Fruit fly (Drosophila melanogaster) whole organism, embryonic: ENCODE results near the gene rdhB.

ENCODE experiments used
- BtbVII ChIP-seq: fragments of 200-800 bp; sonication (Bioruptor generic); optimal IDR thresholded peaks from 3 replicates; lab custom pipeline; 2017; ENCODE audit warnings: missing biosample characterization, mild to moderate bottlenecking, missing genetic modification characterization
- CG11398 ChIP-seq: fragments of 200-800 bp; sonication (Bioruptor generic); optimal IDR thresholded peaks from 2 replicates; lab custom pipeline; 2016; ENCODE audit warnings: missing biosample characterization, missing genetic modification characterization
- CG11504 ChIP-seq: fragments of 200-800 bp; sonication (Bioruptor generic); optimal IDR thresholded peaks from 3 replicates; lab custom pipeline; 2019; ENCODE audit warnings: missing biosample characterization, mild to moderate bottlenecking, missing genetic modification characterization, moderate library complexity
- CG12219 ChIP-seq: fragments of 200-800 bp; sonication (Bioruptor generic); optimal IDR thresholded peaks from 3 replicates; lab custom pipeline; 2018; ENCODE audit warnings: missing biosample characterization, mild to moderate bottlenecking, missing genetic modification characterization
- CG1233 ChIP-seq: fragments of 200-800 bp; sonication (Bioruptor generic); optimal IDR thresholded peaks from 4 replicates; lab custom pipeline; 2018; ENCODE audit warnings: missing biosample characterization, mild to moderate bottlenecking, missing genetic modification characterization
- CG13287 ChIP-seq: fragments of 200-800 bp; sonication (Bioruptor generic); IDR thresholded peaks from 2 replicates; pipeline ENCODE4 v1.3.6; 2022; ENCODE audit warnings: missing biosample characterization, missing genetic modification characterization; ENCODE audit not compliant: partially characterized antibody
- CG17328 ChIP-seq: fragments of 200-800 bp; sonication (Bioruptor generic); IDR thresholded peaks from 2 replicates; pipeline ENCODE4 v1.3.6; 2022; ENCODE audit warnings: missing biosample characterization, missing genetic modification characterization
- CG2116 ChIP-seq: fragments of 200-800 bp; sonication (Bioruptor generic); optimal IDR thresholded peaks from 3 replicates; lab custom pipeline; 2018; ENCODE audit warnings: missing biosample characterization, mild to moderate bottlenecking, missing genetic modification characterization
- CG2129 ChIP-seq: fragments of 200-800 bp; sonication (Bioruptor generic); IDR thresholded peaks from 2 replicates; pipeline ENCODE4 v1.3.6; 2022; ENCODE audit warnings: missing biosample characterization, missing genetic modification characterization; ENCODE audit not compliant: partially characterized antibody
- CG31365 ChIP-seq: fragments of 200-800 bp; sonication (Bioruptor generic); optimal IDR thresholded peaks from 2 replicates; lab custom pipeline; 2018; ENCODE audit warnings: missing biosample characterization, mild to moderate bottlenecking, missing genetic modification characterization
- CG33213 ChIP-seq: fragments of 200-800 bp; sonication (Bioruptor generic); optimal IDR thresholded peaks from 3 replicates; lab custom pipeline; 2016; ENCODE audit warnings: missing biosample characterization, missing genetic modification characterization
- CG33557 ChIP-seq: fragments of 200-800 bp; sonication (Bioruptor generic); optimal IDR thresholded peaks from 2 replicates; lab custom pipeline; 2019; ENCODE audit warnings: missing biosample characterization, mild to moderate bottlenecking, missing genetic modification characterization, moderate library complexity
- CG34376 ChIP-seq: fragments of 200-800 bp; sonication (Bioruptor generic); optimal IDR thresholded peaks from 2 replicates; lab custom pipeline; 2018; ENCODE audit warnings: missing biosample characterization, mild to moderate bottlenecking, missing genetic modification characterization
- CG42726 ChIP-seq: fragments of 200-800 bp; sonication (Bioruptor generic); IDR thresholded peaks from 2 replicates; pipeline ENCODE4 v1.3.6; 2022; ENCODE audit warnings: missing biosample characterization, missing genetic modification characterization; ENCODE audit not compliant: partially characterized antibody
- CG6272 ChIP-seq: fragments of 200-800 bp; sonication (Bioruptor generic); IDR thresholded peaks from 2 replicates; pipeline ENCODE4 v1.3.6; 2022; ENCODE audit warnings: missing biosample characterization, missing genetic modification characterization
- CG6791 ChIP-seq: fragments of 200-800 bp; sonication (Bioruptor generic); IDR thresholded peaks from 3 replicates; pipeline ENCODE4 v1.3.6; 2022; ENCODE audit warnings: missing biosample characterization, missing genetic modification characterization; ENCODE audit not compliant: partially characterized antibody
- CG7963 ChIP-seq: fragments of 200-800 bp; sonication (Bioruptor generic); IDR thresholded peaks from 3 replicates; pipeline ENCODE4 v1.3.6; 2022; ENCODE audit warnings: missing biosample characterization, missing genetic modification characterization; ENCODE audit not compliant: partially characterized antibody
- CG8290 ChIP-seq, 3 experiments: fragments of 200-800 bp; sonication (Bioruptor generic); optimal IDR thresholded peaks; 2 replicates each; lab custom pipeline; 2016 to 2019; ENCODE audit warnings: missing biosample characterization in 3 of 3, missing genetic modification characterization in 3 of 3, mild to moderate bottlenecking in 2 of 3, moderate library complexity in 1 of 3
- Dfd ChIP-seq, 2 experiments: fragments of >200 bp; optimal IDR thresholded peaks; 2 replicates each; lab custom pipeline; 2017; ENCODE audit warnings: missing biosample characterization in 2 of 2, missing genetic modification characterization in 2 of 2
- Doc3 ChIP-seq: fragments of 200-800 bp; sonication (Bioruptor generic); IDR thresholded peaks from 3 replicates; pipeline ENCODE4 v1.3.6; 2022; ENCODE audit warnings: missing biosample characterization, missing genetic modification characterization; ENCODE audit not compliant: partially characterized antibody
- Eip74EF ChIP-seq, 2 experiments: fragments of 200-800 bp in 1 of 2; fragments of >200 bp in 1 of 2; sonication (Bioruptor generic) in 1 of 2; optimal IDR thresholded peaks; 2 replicates each; lab custom pipeline; 2017 to 2019; ENCODE audit warnings: missing biosample characterization in 2 of 2, missing genetic modification characterization in 2 of 2, mild to moderate bottlenecking in 1 of 2, moderate library complexity in 1 of 2
- HLH4C ChIP-seq: fragments of 200-800 bp; sonication (Bioruptor generic); IDR thresholded peaks from 3 replicates; pipeline ENCODE4 v1.3.6; 2022; ENCODE audit warnings: missing biosample characterization, missing genetic modification characterization; ENCODE audit not compliant: partially characterized antibody
- HmgZ ChIP-seq: fragments of 200-800 bp; sonication (Bioruptor generic); optimal IDR thresholded peaks from 2 replicates; lab custom pipeline; 2018; ENCODE audit warnings: missing biosample characterization, mild to moderate bottlenecking, missing genetic modification characterization
- Med ChIP-seq: fragments of 200-800 bp; sonication (Bioruptor generic); peaks from one replicate; lab custom pipeline; 2016; ENCODE audit warnings: missing biosample characterization, missing genetic modification characterization, mild to moderate bottlenecking, inconsistent platforms, moderate library complexity
- Stat92E ChIP-seq, 3 experiments: fragments of >200 bp in 2 of 3; fragments of 200-800 bp in 1 of 3; sonication (Bioruptor generic) in 1 of 3; optimal IDR thresholded peaks; 2 replicates each; lab custom pipeline; 2017 to 2019; ENCODE audit warnings: missing biosample characterization in 3 of 3, missing genetic modification characterization in 3 of 3, mild to moderate bottlenecking in 1 of 3, moderate library complexity in 1 of 3
- amos ChIP-seq: fragments of 200-800 bp; sonication (Bioruptor generic); IDR thresholded peaks from 2 replicates; pipeline ENCODE4 v1.3.6; 2022; ENCODE audit warnings: missing biosample characterization, missing genetic modification characterization; ENCODE audit not compliant: partially characterized antibody
- bbx ChIP-seq: fragments of 200-800 bp; sonication (Bioruptor generic); IDR thresholded peaks from 2 replicates; pipeline ENCODE4 v1.3.6; 2022; ENCODE audit warnings: missing biosample characterization, missing genetic modification characterization; ENCODE audit not compliant: partially characterized antibody
- cg ChIP-seq: fragments of 200-800 bp; sonication (Bioruptor generic); optimal IDR thresholded peaks from 3 replicates; lab custom pipeline; 2019; ENCODE audit warnings: missing biosample characterization, mild to moderate bottlenecking, missing genetic modification characterization, moderate library complexity
- corto ChIP-seq: fragments of 200-800 bp; sonication (Bioruptor generic); optimal IDR thresholded peaks from 2 replicates; lab custom pipeline; 2016; ENCODE audit warnings: missing biosample characterization, mild to moderate bottlenecking, missing genetic modification characterization, moderate library complexity
- cwo ChIP-seq: fragments of 200-800 bp; sonication (Bioruptor generic); optimal IDR thresholded peaks from 3 replicates; lab custom pipeline; 2017; ENCODE audit warnings: missing biosample characterization, missing genetic modification characterization, mild to moderate bottlenecking, moderate library complexity, missing genetic modification reagents
- dpn ChIP-seq, 2 experiments: fragments of 200-800 bp; sonication (Bioruptor generic); optimal IDR thresholded peaks; 3 replicates each; lab custom pipeline; 2016; ENCODE audit warnings: missing biosample characterization in 2 of 2, missing genetic modification characterization in 2 of 2
- ems ChIP-seq: fragments of 200-800 bp; sonication (Bioruptor generic); optimal IDR thresholded peaks from 3 replicates; lab custom pipeline; 2016; ENCODE audit warnings: missing biosample characterization, missing genetic modification characterization
- exex ChIP-seq: fragments of 200-800 bp; sonication (Bioruptor generic); optimal IDR thresholded peaks from 4 replicates; lab custom pipeline; 2018; ENCODE audit warnings: missing biosample characterization, mild to moderate bottlenecking, missing genetic modification characterization, moderate library complexity
- ftz-f1 ChIP-seq: fragments of 200-800 bp; sonication (Bioruptor generic); optimal IDR thresholded peaks from 2 replicates; lab custom pipeline; 2016; ENCODE audit warnings: missing biosample characterization, missing genetic modification characterization
- hb ChIP-seq: fragments of 200-800 bp; sonication (Bioruptor generic); IDR thresholded peaks from 3 replicates; pipeline ENCODE4 v1.3.6; 2022; ENCODE audit warnings: missing biosample characterization, missing genetic modification characterization; ENCODE audit not compliant: partially characterized antibody
- klu ChIP-seq: fragments of 200-800 bp; sonication (Bioruptor generic); IDR thresholded peaks from 2 replicates; pipeline ENCODE4 v1.3.6; 2022; ENCODE audit warnings: missing biosample characterization, missing genetic modification characterization
- knrl ChIP-seq: fragments of 200-800 bp; sonication (Bioruptor generic); IDR thresholded peaks from 3 replicates; pipeline ENCODE4 v1.3.6; 2022; ENCODE audit warnings: missing biosample characterization, missing genetic modification characterization; ENCODE audit not compliant: partially characterized antibody
- mld ChIP-seq: fragments of 200-800 bp; sonication (Bioruptor generic); IDR thresholded peaks from 3 replicates; pipeline ENCODE4 v1.3.6; 2022; ENCODE audit warnings: missing biosample characterization, missing genetic modification characterization; ENCODE audit not compliant: partially characterized antibody
- nmo ChIP-seq: fragments of 200-800 bp; sonication (Bioruptor generic); optimal IDR thresholded peaks from 2 replicates; lab custom pipeline; 2018; ENCODE audit warnings: missing biosample characterization, mild to moderate bottlenecking, missing genetic modification characterization, moderate library complexity
- sens ChIP-seq: fragments of 200-800 bp; sonication (Bioruptor generic); peaks from one replicate; lab custom pipeline; 2016; ENCODE audit warnings: missing biosample characterization, missing genetic modification characterization
- tna ChIP-seq: fragments of 200-800 bp; sonication (Bioruptor generic); IDR thresholded peaks from 2 replicates; pipeline ENCODE4 v1.3.6; 2022; ENCODE audit warnings: missing biosample characterization, missing genetic modification characterization; ENCODE audit not compliant: partially characterized antibody
- unc-4 ChIP-seq: fragments of 200-800 bp; sonication (Bioruptor generic); IDR thresholded peaks from 2 replicates; pipeline ENCODE4 v1.3.6; 2022; ENCODE audit warnings: missing biosample characterization, missing genetic modification characterization; ENCODE audit not compliant: partially characterized antibody
- vnd ChIP-seq: fragments of 200-800 bp; sonication (Bioruptor generic); IDR thresholded peaks from 3 replicates; pipeline ENCODE4 v1.3.6; 2022; ENCODE audit warnings: missing biosample characterization, missing genetic modification characterization; ENCODE audit not compliant: partially characterized antibody
- yki ChIP-seq: fragments of >200 bp; optimal IDR thresholded peaks from 3 replicates; lab custom pipeline; 2018

Gene rdhB

dm6 chr3R:22396238-22396772, 44.8 kb downstream of the rdhB start (continued):
- TF ChIP-seq CG33213 (GFP tag; lab: Kevin White, UChicago) (no peak), dpn (GFP tag; optimal IDR thresholded peaks at IDR 0.05; lab: Kevin White, UChicago) (no peak), CG8290 (GFP tag; optimal IDR thresholded peaks at IDR 0.05; lab: Kevin White, UChicago) (no peak), CG8290 (tag; optimal IDR thresholded peaks at IDR 0.05; lab: Kevin White, UChicago) (peak in 1 of 2 experiments; percentile 22), exex (peak; percentile 88), ems (no peak)
- TF ChIP-seq, all 482 proteins: peak for 15

DNA sequence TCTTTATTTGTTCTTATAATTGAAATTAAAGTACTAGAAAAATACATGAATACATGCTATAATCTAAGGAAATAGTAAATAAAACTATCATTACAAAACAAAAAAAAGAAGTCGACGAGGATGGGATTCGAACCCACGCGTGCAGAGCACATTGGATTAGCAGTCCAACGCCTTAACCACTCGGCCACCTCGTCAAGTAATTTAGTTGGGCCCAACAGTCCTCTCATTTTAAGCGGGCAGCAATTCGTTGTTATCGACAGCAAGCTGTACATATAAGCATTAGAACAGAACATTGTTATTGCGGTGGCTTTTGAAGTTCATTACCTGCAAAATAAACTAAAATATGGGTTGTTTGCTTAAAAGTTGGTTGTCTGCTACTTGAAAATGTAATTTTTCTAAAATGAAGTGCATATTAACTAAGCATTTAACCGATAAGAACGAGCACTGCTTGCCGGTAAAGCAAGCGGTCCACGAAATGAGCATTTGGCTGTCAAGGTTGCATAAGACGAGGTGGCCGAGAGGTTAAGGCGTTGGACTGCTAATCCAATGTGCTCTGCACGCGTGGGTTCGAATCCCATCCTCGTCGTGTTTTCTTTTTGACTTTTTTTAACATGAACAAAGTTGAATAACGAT, 45.7 kb downstream of the rdhB start:
- TF ChIP-seq cg (GFP tag; lab: Kevin White, UChicago), result no peak
- TF ChIP-seq cwo (GFP tag; lab: Kevin White, UChicago), result no peak
- TF ChIP-seq sens (GFP tag; lab: Kevin White, UChicago), result peak; percentile 68
- no peak for TF ChIP-seq CG11398 (GFP tag; lab: Kevin White, UChicago)
- no peak for TF ChIP-seq CG6272
- peak; percentile 84 for TF ChIP-seq ftz-f1 (GFP tag; lab: Kevin White, UChicago)
- peak; percentile 63 for TF ChIP-seq Med
- peak; percentile 19; the same call in 1 of the 2 replicates for TF ChIP-seq CG2129 (GFP tag; lab: Robert Waterston, UW)
- peak; percentile 81 for TF ChIP-seq tna
- no peak for TF ChIP-seq CG12219 (GFP tag; lab: Kevin White, UChicago)
- TF ChIP-seq yki, result no peak
- peak; percentile 44; the same call in 1 of the 2 replicates for TF ChIP-seq unc-4 (GFP tag; lab: Robert Waterston, UW)
- TF ChIP-seq bbx (GFP tag; lab: Robert Waterston, UW), result peak; percentile 83
- peak; percentile 7 for TF ChIP-seq CG2116 (GFP tag; lab: Kevin White, UChicago)
- TF ChIP-seq CG31365 (tag; lab: Kevin White, UChicago), result peak; percentile 99
- peak; percentile 88 for TF ChIP-seq CG7963 (GFP tag; lab: Robert Waterston, UW)
- TF ChIP-seq BtbVII, result no peak
- TF ChIP-seq amos (GFP tag; lab: Robert Waterston, UW), result peak; percentile 77
- peak; percentile 22 for TF ChIP-seq nmo (GFP tag; lab: Kevin White, UChicago)
- TF ChIP-seq CG17328 (GFP tag; lab: Robert Waterston, UW), result 0 out of 2 replicates have a peak, but pooled peaks have one; percentile 20
- no peak for TF ChIP-seq CG1233 (GFP tag; lab: Kevin White, UChicago)
- peak; percentile 83 for TF ChIP-seq HLH4C (GFP tag; lab: Robert Waterston, UW)
- no peak for TF ChIP-seq corto (GFP tag; lab: Kevin White, UChicago)
- TF ChIP-seq Eip74EF (GFP tag; optimal IDR thresholded peaks at IDR 0.05; lab: Kevin White, UChicago), result peak; percentile 4 to 99
- TF ChIP-seq CG11504 (tag; lab: Kevin White, UChicago), result peak; percentile 5
- TF ChIP-seq klu, result no peak
- TF ChIP-seq CG42726 (GFP tag; lab: Robert Waterston, UW), result peak; percentile 96
- peak in 1 of 3 experiments; percentile 73 for TF ChIP-seq Stat92E (GFP tag; optimal IDR thresholded peaks at IDR 0.05; lab: Kevin White, UChicago)
- TF ChIP-seq CG6791 (GFP tag; lab: Robert Waterston, UW), result peak; percentile 94
- TF ChIP-seq CG33557, result peak; percentile 1
- 0 out of 3 replicates have a peak, but pooled peaks have one; percentile 19 for TF ChIP-seq Doc3
- peak; percentile 84 for TF ChIP-seq hb (GFP tag; lab: Robert Waterston, UW)
- peak; percentile 93 for TF ChIP-seq mld
- TF ChIP-seq CG34376 (GFP tag; lab: Kevin White, UChicago), result peak; percentile 23
- TF ChIP-seq HmgZ, result peak; percentile 37
- peak; percentile 54; the same call in 1 of the 2 replicates for TF ChIP-seq CG13287 (GFP tag; lab: Robert Waterston, UW)
- peak; percentile 63; the same call in 2 of the 3 replicates for TF ChIP-seq vnd (GFP tag; lab: Robert Waterston, UW)
- TF ChIP-seq Dfd (GFP tag; optimal IDR thresholded peaks at IDR 0.05; lab: Kevin White, UChicago), result peak in 1 of 2 experiments; percentile 93
- peak; percentile 67 for TF ChIP-seq knrl (GFP tag; lab: Robert Waterston, UW)
